Worm (Caenorhabditis elegans): ENCODE data around the gene T08G5.1.

T08G5.1 gene

ce11 chrV:14012002-14012554 lies 6.5 kb upstream of the T08G5.1 start, which contains the start of the genes ddx-17 and aip-1:
Gene ddx-17, minus strand, starts transcription at chrV:14012052.
Gene aip-1, plus strand, starts transcription at chrV:14012333.
- TF ChIP-seq ekl-4 (GFP tag; IDR thresholded peaks at IDR 0.05): peak; percentile 76
- 0 out of 2 replicates have a peak, but pooled peaks have one; percentile 16 for TF ChIP-seq egl-44 (GFP tag; IDR thresholded peaks at IDR 0.05)
- TF ChIP-seq lin-54 (GFP tag; optimal IDR thresholded peaks at IDR 0.05): peak; percentile 58
- TF ChIP-seq ceh-27 (GFP tag; optimal IDR thresholded peaks at IDR 0.05): peak; percentile 52
- peak; percentile 10; the same call in 1 of the 2 replicates for TF ChIP-seq cebp-1 (GFP tag; IDR thresholded peaks at IDR 0.05)
- TF ChIP-seq cebp-1 (tag; optimal IDR thresholded peaks at IDR 0.05): peak; percentile 91
- no peak for TF ChIP-seq F37B4.10 (GFP tag; IDR thresholded peaks at IDR 0.05)
- TF ChIP-seq dox-1 (GFP tag; IDR thresholded peaks at IDR 0.05): peak; percentile 67; the same call in 1 of the 2 replicates
- peak; percentile 81 for TF ChIP-seq hsf-1 (GFP tag; IDR thresholded peaks at IDR 0.05)
- TF ChIP-seq xnd-1 (tag; optimal IDR thresholded peaks at IDR 0.05): peak; percentile 32
- peak; percentile 52 for TF ChIP-seq tlf-1 (GFP tag; optimal IDR thresholded peaks at IDR 0.05)
- TF ChIP-seq F33H1.4 (GFP tag; IDR thresholded peaks at IDR 0.05): peak; percentile 94
- TF ChIP-seq Y67H2A.10 (GFP tag; conservative IDR thresholded peaks at IDR 0.05): peak; percentile 72; the same call in 1 of the 2 replicates
- 0 out of 2 replicates have a peak, but pooled peaks have one; percentile 19 for TF ChIP-seq K11D2.4 (GFP tag; IDR thresholded peaks at IDR 0.05)
- no peak for TF ChIP-seq fkh-3 (tag; optimal IDR thresholded peaks at IDR 0.05)
- TF ChIP-seq nhr-120 (GFP tag; IDR thresholded peaks at IDR 0.05): no peak
- peak; percentile 74 for TF ChIP-seq rcor-1 (GFP tag; IDR thresholded peaks at IDR 0.05)
- 0 out of 2 replicates have a peak, but pooled peaks have one; percentile 19 for TF ChIP-seq lin-26 (GFP tag; IDR thresholded peaks at IDR 0.05)
- peak; percentile 66 for TF ChIP-seq snpc-3.4 (tag; optimal IDR thresholded peaks at IDR 0.05)
- peak; percentile 30 for TF ChIP-seq madf-10 (tag; optimal IDR thresholded peaks at IDR 0.05)
- peak; percentile 71 for TF ChIP-seq lin-40 (tag; optimal IDR thresholded peaks at IDR 0.05)
- no peak for TF ChIP-seq akir-1 (GFP tag; optimal IDR thresholded peaks at IDR 0.05)
- TF ChIP-seq pbrm-1 (GFP tag; IDR thresholded peaks at IDR 0.05): peak; percentile 71
- TF ChIP-seq madf-8 (GFP tag; conservative IDR thresholded peaks at IDR 0.05): peak; percentile 50
- TF ChIP-seq Y95B8A.8 (GFP tag; IDR thresholded peaks at IDR 0.05): peak; percentile 25; the same call in 1 of the 2 replicates
- TF ChIP-seq B0035.1 (tag; optimal IDR thresholded peaks at IDR 0.05): no peak
- no peak for TF ChIP-seq F23B12.7 (tag; optimal IDR thresholded peaks at IDR 0.05; ENCODE audit: insufficient read depth)
- TF ChIP-seq madf-6 (GFP tag; IDR thresholded peaks at IDR 0.05): peak; percentile 76
- 0 out of 2 replicates have a peak, but pooled peaks have one; percentile 16 for TF ChIP-seq C06A6.2 (GFP tag; conservative IDR thresholded peaks at IDR 0.05)
- peak; percentile 56 for TF ChIP-seq nfyb-1 (GFP tag; IDR thresholded peaks at IDR 0.05)
- TF ChIP-seq ceh-91 (GFP tag; IDR thresholded peaks at IDR 0.05): peak; percentile 41; the same call in 1 of the 2 replicates
- peak; percentile 55 for TF ChIP-seq tbp1 (GFP tag; optimal IDR thresholded peaks at IDR 0.05)
- peak; percentile 83 for TF ChIP-seq attf-5 (GFP tag; optimal IDR thresholded peaks at IDR 0.05)
- peak; percentile 16 for TF ChIP-seq snpc-1.1 (tag; optimal IDR thresholded peaks at IDR 0.05; ENCODE audit: insufficient read depth)
- peak; percentile 51 for TF ChIP-seq egrh-3 (GFP tag; IDR thresholded peaks at IDR 0.05)
- no peak for TF ChIP-seq bed-1 (GFP tag; IDR thresholded peaks at IDR 0.05)
- peak; percentile 37 for TF ChIP-seq K12H6.12 (tag; optimal IDR thresholded peaks at IDR 0.05)
- peak; percentile 71 for TF ChIP-seq mcd-1 (GFP tag; IDR thresholded peaks at IDR 0.05)
- TF ChIP-seq rpc-1 (optimal IDR thresholded peaks at IDR 0.05): peak; percentile 29
- TF ChIP-seq rpc-1 (tag; optimal IDR thresholded peaks at IDR 0.05): no peak
- no peak for TF ChIP-seq aptf-3 (GFP tag; IDR thresholded peaks at IDR 0.05)
- peak in 1 of 3 experiments; percentile 70 for TF ChIP-seq lin-35 (GFP tag; optimal IDR thresholded peaks at IDR 0.05)
- no peak for TF ChIP-seq ztf-22 (GFP tag; optimal IDR thresholded peaks at IDR 0.05)
- no peak for TF ChIP-seq hlh-26 (GFP tag; conservative IDR thresholded peaks at IDR 0.05)
- TF ChIP-seq F39B2.1 (GFP tag; IDR thresholded peaks at IDR 0.05): no peak
- TF ChIP-seq hmg-1.2 (GFP tag; IDR thresholded peaks at IDR 0.05): peak; percentile 40; the same call in 1 of the 2 replicates
- peak; percentile 81 for TF ChIP-seq efl-1 (GFP tag; optimal IDR thresholded peaks at IDR 0.05)
- no peak for TF ChIP-seq dpff-1 (tag; optimal IDR thresholded peaks at IDR 0.05)
